Fruit fly (Drosophila melanogaster): ENCODE measurements around the gene tomb.

dm6 chr2L:5519846-5520384 lies 16.6 kb downstream of the tomb start, which contains the start of the genes CG7382 and cl:
- TF ChIP-seq CG15710 (tag; optimal IDR thresholded peaks at IDR 0.05) (peak; percentile 31), Ets98B (GFP tag; IDR thresholded peaks at IDR 0.05) (no peak), Pif1A (GFP tag; optimal IDR thresholded peaks at IDR 0.05) (no peak), EcR (GFP tag; optimal IDR thresholded peaks at IDR 0.05) (peak; percentile 75)
